Fruit fly (Drosophila melanogaster) whole organism, embryonic: ENCODE data around the gene CG13893.

ENCODE experiments used
- CG34224 ChIP-seq: fragments of 200-800 bp; sonication (Bioruptor generic); IDR thresholded peaks from 3 replicates; pipeline ENCODE4 v1.3.6; 2022; ENCODE audit warnings: missing biosample characterization, missing genetic modification characterization; ENCODE audit not compliant: partially characterized antibody
- Gug ChIP-seq: fragments of 200-800 bp; sonication (Bioruptor generic); IDR thresholded peaks from 4 replicates; pipeline ENCODE4 v1.3.6; 2022; ENCODE audit warnings: missing biosample characterization, missing genetic modification characterization
- Hmr ChIP-seq: fragments of 200-800 bp; sonication (Bioruptor generic); optimal IDR thresholded peaks from 3 replicates; lab custom pipeline; 2017; ENCODE audit warnings: mild to moderate bottlenecking, missing biosample characterization, missing genetic modification reagents, missing genetic modification characterization
- chn ChIP-seq: fragments of 200-800 bp; sonication (Bioruptor generic); optimal IDR thresholded peaks from 2 replicates; lab custom pipeline; 2016; ENCODE audit warnings: missing biosample characterization, missing genetic modification characterization
- gro ChIP-seq: fragments of 200-800 bp; sonication (Bioruptor generic); optimal IDR thresholded peaks from 2 replicates; lab custom pipeline; 2016; ENCODE audit warnings: missing biosample characterization, missing genetic modification characterization
- jigr1 ChIP-seq: fragments of 200-800 bp; sonication (Bioruptor generic); IDR thresholded peaks from 3 replicates; pipeline ENCODE4 v1.3.6; 2022; ENCODE audit warnings: missing biosample characterization, missing genetic modification characterization
- maf-S ChIP-seq: fragments of 200-800 bp; sonication (Bioruptor generic); optimal IDR thresholded peaks from 2 replicates; lab custom pipeline; 2016; ENCODE audit warnings: missing biosample characterization, missing genetic modification characterization
- nerfin-2 ChIP-seq: fragments of 200-800 bp; sonication (Bioruptor generic); IDR thresholded peaks from 2 replicates; pipeline ENCODE4 v1.3.6; 2022; ENCODE audit warnings: missing biosample characterization, missing genetic modification characterization; ENCODE audit not compliant: partially characterized antibody
- pfk ChIP-seq: fragments of 200-800 bp; sonication (Bioruptor generic); optimal IDR thresholded peaks from 2 replicates; lab custom pipeline; 2018; ENCODE audit warnings: missing biosample characterization, mild to moderate bottlenecking, missing genetic modification characterization, moderate library complexity
- prd ChIP-seq, 3 experiments: fragments of >200 bp in 2 of 3; fragments of 200-800 bp in 1 of 3; sonication (Bioruptor generic) in 1 of 3; optimal IDR thresholded peaks in 2 of 3; IDR thresholded peaks in 1 of 3; 2 replicates in 2 of 3; 3 replicates in 1 of 3; pipeline versions ENCODE4 v1.3.6 to Lab custom; 2017 to 2022; ENCODE audit warnings: missing biosample characterization in 1 of 3, missing genetic modification characterization in 1 of 3
- pum ChIP-seq: fragments of 200-800 bp; sonication (Bioruptor generic); optimal IDR thresholded peaks from 2 replicates; lab custom pipeline; 2016; ENCODE audit warnings: missing biosample characterization, missing genetic modification characterization
- sim ChIP-seq: fragments of 200-800 bp; sonication (Bioruptor generic); IDR thresholded peaks from 2 replicates; pipeline ENCODE4 v1.3.6; 2022; ENCODE audit warnings: missing biosample characterization, missing genetic modification characterization
- sr ChIP-seq: fragments of 200-800 bp; sonication (Bioruptor generic); IDR thresholded peaks from 3 replicates; pipeline ENCODE4 v1.3.6; 2022; ENCODE audit warnings: missing biosample characterization, missing genetic modification characterization
- unpg ChIP-seq: fragments of 200-800 bp; sonication (Bioruptor generic); optimal IDR thresholded peaks from 3 replicates; lab custom pipeline; 2018; ENCODE audit warnings: missing biosample characterization, mild to moderate bottlenecking, missing genetic modification characterization, moderate library complexity

dm6 chr3L:642865-643738, 39.3 kb upstream of the CG13893 start:
- no peak for TF ChIP-seq prd (optimal IDR thresholded peaks at IDR 0.05; lab: Kevin White, UChicago)
- no peak for TF ChIP-seq prd (GFP tag; IDR thresholded peaks at IDR 0.05; lab: Robert Waterston, UW)
- TF ChIP-seq nerfin-2 = no peak
- TF ChIP-seq jigr1 (GFP tag; lab: Robert Waterston, UW) = no peak
- no peak for TF ChIP-seq sim
- TF ChIP-seq maf-S (GFP tag; lab: Kevin White, UChicago) = no peak
- peak; percentile 0 for TF ChIP-seq gro (GFP tag; lab: Kevin White, UChicago)
- no peak for TF ChIP-seq chn
- peak; percentile 17 for TF ChIP-seq Hmr (GFP tag; lab: Kevin White, UChicago)
- no peak for TF ChIP-seq pum
- TF ChIP-seq CG34224 (GFP tag; lab: Robert Waterston, UW) = no peak
- TF ChIP-seq sr = peak; percentile 33; the same call in 1 of the 3 replicates
- no peak for TF ChIP-seq Gug (GFP tag; lab: Robert Waterston, UW)
- peak; percentile 6 for TF ChIP-seq unpg (GFP tag; lab: Kevin White, UChicago)
- TF ChIP-seq pfk = peak; percentile 7
